Worm (Caenorhabditis elegans) whole organism, L1 larva: ENCODE data around the gene let-418.

Experiments used
- C16A3.4 ChIP-seq: fragments of 150-350 bp; optimal IDR thresholded peaks from 2 replicates; lab custom pipeline; 2014; ENCODE audit warnings: missing biosample characterization, missing genetic modification characterization
- C34B4.2 ChIP-seq: sonication (generic microtip); optimal IDR thresholded peaks from 2 replicates; lab custom pipeline; 2017; ENCODE audit warnings: mild to moderate bottlenecking, missing genetic modification characterization, missing compliant biosample characterization
- ama-1 ChIP-seq: fragments of 150-350 bp; optimal IDR thresholded peaks from 2 replicates; lab custom pipeline; 2014
- blmp-1 ChIP-seq: fragments of 150-350 bp; optimal IDR thresholded peaks from 2 replicates; lab custom pipeline; 2014; ENCODE audit warnings: missing biosample characterization, missing genetic modification characterization
- ceh-63 ChIP-seq: fragments of 200-800 bp; sonication (Bioruptor generic); optimal IDR thresholded peaks from 2 replicates; lab custom pipeline; 2018; ENCODE audit warnings: mild to moderate bottlenecking, missing genetic modification characterization, missing compliant biosample characterization
- ceh-8 ChIP-seq: fragments of 200-800 bp; sonication (Bioruptor generic); optimal IDR thresholded peaks from 2 replicates; lab custom pipeline; 2018; ENCODE audit warnings: mild to moderate bottlenecking, missing genetic modification characterization, moderate library complexity, missing compliant biosample characterization
- ceh-88 ChIP-seq: fragments of 200-800 bp; sonication (Bioruptor generic); IDR thresholded peaks from 2 replicates; pipeline ENCODE4 v1.3.6; 2022; ENCODE audit warnings: missing genetic modification characterization, missing compliant biosample characterization
- dpl-1 ChIP-seq, 3 experiments: fragments of 150-350 bp in 2 of 3; sonication (generic microtip) in 1 of 3; optimal IDR thresholded peaks; 2 replicates each; lab custom pipeline; 2014 to 2017; ENCODE audit warnings: missing biosample characterization in 3 of 3, missing genetic modification characterization in 3 of 3, missing genetic modification reagents in 3 of 3
- efl-1 ChIP-seq, 4 experiments: fragments of 150-350 bp; optimal IDR thresholded peaks in 3 of 4; peaks in 1 of 4; 1 replicate in 1 of 4; 2 replicates in 3 of 4; lab custom pipeline; 2014; ENCODE audit warnings: missing biosample characterization in 2 of 4, missing genetic modification characterization in 2 of 4, missing genetic modification reagents in 2 of 4
- efl-3 ChIP-seq: fragments of 200-800 bp; sonication (Bioruptor generic); optimal IDR thresholded peaks from 2 replicates; lab custom pipeline; 2018; ENCODE audit warnings: mild to moderate bottlenecking, missing genetic modification characterization, missing compliant biosample characterization
- egl-27 ChIP-seq, 2 experiments: fragments of 150-350 bp in 1 of 2; sonication (generic microtip); optimal IDR thresholded peaks; 3 replicates each; lab custom pipeline; 2017 to 2018; ENCODE audit warnings: missing biosample characterization in 2 of 2, missing genetic modification characterization in 2 of 2, missing genetic modification reagents in 2 of 2
- elt-3 ChIP-seq, 6 experiments: fragments of 150-350 bp in 1 of 6; sonication (generic microtip); optimal IDR thresholded peaks; 2 replicates each; lab custom pipeline; 2017 to 2018; ENCODE audit warnings: missing biosample characterization in 6 of 6, missing genetic modification characterization in 6 of 6, inconsistent platforms in 1 of 6
- fkh-10 ChIP-seq: sonication (generic microtip); optimal IDR thresholded peaks from 2 replicates; lab custom pipeline; 2017; ENCODE audit warnings: missing biosample characterization, missing genetic modification reagents, missing genetic modification characterization
- fkh-8 ChIP-seq: sonication (generic microtip); optimal IDR thresholded peaks from 2 replicates; lab custom pipeline; 2016; ENCODE audit warnings: mild to moderate bottlenecking, missing genetic modification characterization, missing compliant biosample characterization
- hlh-17 ChIP-seq: fragments of 200-800 bp; sonication (Bioruptor generic); optimal IDR thresholded peaks from 2 replicates; lab custom pipeline; 2018; ENCODE audit warnings: missing genetic modification characterization, mild to moderate bottlenecking, missing compliant biosample characterization, moderate library complexity, borderline replicate concordance
- irx-1 ChIP-seq: sonication (generic microtip); optimal IDR thresholded peaks from 2 replicates; lab custom pipeline; 2016; ENCODE audit warnings: missing genetic modification characterization, missing compliant biosample characterization
- lin-13 ChIP-seq: fragments of 150-350 bp; optimal IDR thresholded peaks from 2 replicates; lab custom pipeline; 2014; ENCODE audit warnings: missing biosample characterization, missing genetic modification reagents, missing genetic modification characterization
- lin-14 ChIP-seq: fragments of 200-800 bp; sonication (Bioruptor generic); optimal IDR thresholded peaks from 2 replicates; lab custom pipeline; 2018; ENCODE audit warnings: mild to moderate bottlenecking, missing genetic modification characterization, moderate library complexity, missing compliant biosample characterization
- lin-39 ChIP-seq: fragments of 150-350 bp; optimal IDR thresholded peaks from 2 replicates; lab custom pipeline; 2014; ENCODE audit warnings: missing biosample characterization, missing genetic modification reagents, missing genetic modification characterization
- lsy-2 ChIP-seq, 2 experiments: fragments of 150-350 bp; optimal IDR thresholded peaks; 2 replicates each; lab custom pipeline; 2014; ENCODE audit warnings: missing biosample characterization in 2 of 2, missing genetic modification characterization in 2 of 2
- mab-9 ChIP-seq: fragments of 200-800 bp; sonication (Bioruptor generic); IDR thresholded peaks from 2 replicates; pipeline ENCODE4 v1.3.6; 2022; ENCODE audit warnings: missing genetic modification reagents, missing genetic modification characterization, missing compliant biosample characterization
- mdl-1 ChIP-seq, 2 experiments: fragments of 150-350 bp; optimal IDR thresholded peaks; 2 replicates each; lab custom pipeline; 2014 to 2017; ENCODE audit warnings: missing biosample characterization in 2 of 2, missing genetic modification characterization in 2 of 2, inconsistent platforms in 1 of 2
- mep-1 ChIP-seq: fragments of 150-350 bp; optimal IDR thresholded peaks from 2 replicates; lab custom pipeline; 2014; ENCODE audit warnings: missing biosample characterization, missing genetic modification characterization
- nhr-11 ChIP-seq: fragments of 150-350 bp; optimal IDR thresholded peaks from 2 replicates; lab custom pipeline; 2014; ENCODE audit warnings: missing biosample characterization, missing genetic modification characterization
- nhr-12 ChIP-seq: sonication (generic microtip); optimal IDR thresholded peaks from 2 replicates; lab custom pipeline; 2017; ENCODE audit warnings: missing biosample characterization, missing genetic modification characterization
- nhr-19 ChIP-seq: fragments of 200-800 bp; sonication (Bioruptor generic); conservative IDR thresholded peaks from 2 replicates; pipeline ENCODE4 v1.3.6; 2022; ENCODE audit warnings: missing genetic modification characterization, missing compliant biosample characterization
- nhr-20 ChIP-seq: sonication (generic microtip); optimal IDR thresholded peaks from 2 replicates; lab custom pipeline; 2016; ENCODE audit warnings: mild to moderate bottlenecking, missing genetic modification characterization, missing compliant biosample characterization
- nhr-47 ChIP-seq: sonication (generic microtip); optimal IDR thresholded peaks from 2 replicates; lab custom pipeline; 2016; ENCODE audit warnings: mild to moderate bottlenecking, missing genetic modification characterization, moderate library complexity, missing compliant biosample characterization
- nhr-77 ChIP-seq: fragments of 150-350 bp; optimal IDR thresholded peaks from 2 replicates; lab custom pipeline; 2014; ENCODE audit warnings: missing biosample characterization, missing genetic modification characterization
- nhr-85 ChIP-seq: sonication (generic microtip); peaks from one replicate; lab custom pipeline; 2016; ENCODE audit warnings: missing genetic modification characterization, inconsistent platforms, missing compliant biosample characterization
- pqm-1 ChIP-seq: sonication (generic microtip); optimal IDR thresholded peaks from 3 replicates; lab custom pipeline; 2017; ENCODE audit warnings: missing biosample characterization, missing genetic modification characterization
- skn-1 ChIP-seq: fragments of 150-350 bp; optimal IDR thresholded peaks from 2 replicates; lab custom pipeline; 2014; ENCODE audit warnings: missing biosample characterization, missing genetic modification characterization
- sox-4 ChIP-seq: sonication (generic microtip); optimal IDR thresholded peaks from 2 replicates; lab custom pipeline; 2016; ENCODE audit warnings: missing genetic modification characterization, missing compliant biosample characterization
- swsn-7 ChIP-seq: sonication (generic microtip); optimal IDR thresholded peaks from 2 replicates; lab custom pipeline; 2016; ENCODE audit warnings: missing genetic modification characterization, missing compliant biosample characterization
- tbx-2 ChIP-seq: sonication (generic microtip); optimal IDR thresholded peaks from 2 replicates; lab custom pipeline; 2016; ENCODE audit warnings: missing genetic modification characterization, missing compliant biosample characterization
- unc-130 ChIP-seq: fragments of 150-350 bp; optimal IDR thresholded peaks from 2 replicates; lab custom pipeline; 2017; ENCODE audit warnings: missing biosample characterization, missing genetic modification characterization, inconsistent platforms
- unc-86 ChIP-seq: sonication (generic microtip); optimal IDR thresholded peaks from 2 replicates; lab custom pipeline; 2016; ENCODE audit warnings: missing genetic modification characterization, missing compliant biosample characterization
- xbp-1 ChIP-seq: sonication (generic microtip); optimal IDR thresholded peaks from 2 replicates; lab custom pipeline; 2016; ENCODE audit warnings: missing genetic modification characterization, missing compliant biosample characterization
- zag-1 ChIP-seq: fragments of 150-350 bp; optimal IDR thresholded peaks from 2 replicates; lab custom pipeline; 2014; ENCODE audit warnings: missing biosample characterization, missing genetic modification characterization
- zip-4 ChIP-seq: fragments of 200-800 bp; sonication (Bioruptor generic); optimal IDR thresholded peaks from 2 replicates; lab custom pipeline; 2018; ENCODE audit warnings: mild to moderate bottlenecking, missing genetic modification characterization, moderate library complexity, missing compliant biosample characterization
- ztf-11 ChIP-seq, 2 experiments: sonication (generic microtip); optimal IDR thresholded peaks; 2 replicates each; lab custom pipeline; 2016 to 2017; ENCODE audit warnings: missing genetic modification characterization in 2 of 2, missing biosample characterization in 1 of 2, missing compliant biosample characterization in 1 of 2
- ztf-4 ChIP-seq: fragments of 150-350 bp; optimal IDR thresholded peaks from 2 replicates; lab custom pipeline; 2014; ENCODE audit warnings: missing biosample characterization, missing genetic modification characterization

let-418 gene

ce11 chrV:5844349-5844760 is 17.7 kb downstream of the let-418 start (continued):
- TF ChIP-seq nhr-19 (GFP tag; lab: Robert Waterston, UW) (peak; percentile 92), zip-4 (GFP tag; lab: Kevin White, UChicago) (peak; percentile 5), nhr-85 (peak; percentile 99), fkh-8 (no peak), egl-27 (tag; optimal IDR thresholded peaks at IDR 0.05; lab: Kevin White, UChicago) (no peak), mdl-1 (tag; optimal IDR thresholded peaks at IDR 0.05; lab: Kevin White, UChicago) (peak in 1 of 2 experiments; percentile 99), C16A3.4 (tag; lab: Kevin White, UChicago) (peak; percentile 64), ama-1 (lab: Kevin White, UChicago) (peak; percentile 66), swsn-7 (tag; lab: Kevin White, UChicago) (peak; percentile 58), fkh-10 (GFP tag; lab: Kevin White, UChicago) (no peak), xbp-1 (peak; percentile 78), efl-1 (optimal IDR thresholded peaks at IDR 0.05; lab: Kevin White, UChicago) (peak; percentile 30 to 34), efl-1 (GFP tag; optimal IDR thresholded peaks at IDR 0.05 in 1 of 2; lab: Kevin White, UChicago) (peak; percentile 41 to 97), blmp-1 (tag; lab: Kevin White, UChicago) (peak; percentile 92), ceh-8 (GFP tag; lab: Kevin White, UChicago) (peak; percentile 59), tbx-2 (tag; lab: Kevin White, UChicago) (peak; percentile 81), nhr-20 (tag; lab: Kevin White, UChicago) (peak; percentile 98), ceh-88 (no peak; the same call in 1 of the 2 replicates), sox-4 (tag; lab: Kevin White, UChicago) (no peak), efl-3 (GFP tag; lab: Kevin White, UChicago) (no peak), hlh-17 (no peak), mab-9 (GFP tag; lab: Robert Waterston, UW) (peak; percentile 63), dpl-1 (GFP tag; optimal IDR thresholded peaks at IDR 0.05; lab: Kevin White, UChicago) (peak; percentile 44 to 62 (median 55)), lsy-2 (tag; optimal IDR thresholded peaks at IDR 0.05; lab: Kevin White, UChicago) (peak; percentile 56 to 77), lin-13 (peak; percentile 61), C34B4.2 (tag; lab: Kevin White, UChicago) (no peak), ztf-11 (tag; optimal IDR thresholded peaks at IDR 0.05; lab: Kevin White, UChicago) (peak in 1 of 2 experiments; percentile 2), zag-1 (tag; lab: Kevin White, UChicago) (no peak), nhr-11 (tag; lab: Kevin White, UChicago) (peak; percentile 44), ztf-4 (tag; lab: Kevin White, UChicago) (peak; percentile 89), skn-1 (peak; percentile 87), unc-130 (peak; percentile 93), nhr-77 (tag; lab: Kevin White, UChicago) (no peak), lin-39 (tag; lab: Kevin White, UChicago) (peak; percentile 13), nhr-47 (tag; lab: Kevin White, UChicago) (peak; percentile 79), ceh-63 (GFP tag; lab: Kevin White, UChicago) (no peak), elt-3 (tag; optimal IDR thresholded peaks at IDR 0.05; lab: Kevin White, UChicago) (peak in 1 of 6 experiments; percentile 90), irx-1 (tag; lab: Kevin White, UChicago) (peak; percentile 78)

- TF ChIP-seq C16A3.4 (tag; lab: Kevin White, UChicago) (no peak), ztf-4 (tag; lab: Kevin White, UChicago) (peak; percentile 32), lsy-2 (tag; optimal IDR thresholded peaks at IDR 0.05; lab: Kevin White, UChicago) (no peak), lin-14 (GFP tag; lab: Kevin White, UChicago) (peak; percentile 23), pqm-1 (tag; lab: Kevin White, UChicago) (no peak), nhr-12 (no peak), unc-86 (peak; percentile 39), fkh-8 (peak; percentile 58), mep-1 (tag; lab: Kevin White, UChicago) (peak; percentile 41), blmp-1 (tag; lab: Kevin White, UChicago) (peak; percentile 6), unc-130 (no peak), dpl-1 (GFP tag; optimal IDR thresholded peaks at IDR 0.05; lab: Kevin White, UChicago) (no peak), efl-1 (optimal IDR thresholded peaks at IDR 0.05; lab: Kevin White, UChicago) (no peak), efl-1 (GFP tag; optimal IDR thresholded peaks at IDR 0.05 in 1 of 2; lab: Kevin White, UChicago) (peak in 1 of 2 experiments; percentile 78), lin-39 (tag; lab: Kevin White, UChicago) (no peak)
Observed at ce11 chrV:5845162-5845561, 18.5 kb downstream of the let-418 start.
